Fruit fly (Drosophila melanogaster): ENCODE data around the gene CG9777.

Gene CG9777

dm6 chrX:16644535-16645131, 12.6 kb upstream of the CG9777 start (continued):
- no peak for TF ChIP-seq BtbVII (GFP tag; optimal IDR thresholded peaks at IDR 0.05)
- TF ChIP-seq CG9817 (tag; optimal IDR thresholded peaks at IDR 0.05): no peak
- TF ChIP-seq psq (GFP tag; optimal IDR thresholded peaks at IDR 0.05): no peak
- no peak for TF ChIP-seq H2.0 (GFP tag; IDR thresholded peaks at IDR 0.05)
- TF ChIP-seq CG32772 (GFP tag; IDR thresholded peaks at IDR 0.05): no peak
- TF ChIP-seq CG11504 (tag; optimal IDR thresholded peaks at IDR 0.05): peak; percentile 61
- TF ChIP-seq Stat92E (GFP tag; optimal IDR thresholded peaks at IDR 0.05): no peak
- no peak for TF ChIP-seq lmd (GFP tag; IDR thresholded peaks at IDR 0.05)
- TF ChIP-seq CG7271 (tag; optimal IDR thresholded peaks at IDR 0.05): no peak
- peak; percentile 20 for TF ChIP-seq caup (GFP tag; optimal IDR thresholded peaks at IDR 0.05; ENCODE audit: severe bottlenecking)
- TF ChIP-seq fd3F (GFP tag; optimal IDR thresholded peaks at IDR 0.05): no peak
- peak in 1 of 3 experiments; percentile 22 for TF ChIP-seq lola (GFP tag; optimal IDR thresholded peaks at IDR 0.05)
- TF ChIP-seq ci (GFP tag; IDR thresholded peaks at IDR 0.05): peak; percentile 83
- TF ChIP-seq CG3163 (GFP tag; optimal IDR thresholded peaks at IDR 0.05): no peak
- TF ChIP-seq esg (GFP tag; conservative IDR thresholded peaks at IDR 0.05): no peak
- TF ChIP-seq CG17328 (GFP tag; IDR thresholded peaks at IDR 0.05): peak; percentile 48; the same call in 1 of the 2 replicates
- peak in 1 of 2 experiments; percentile 50 for TF ChIP-seq insv (GFP tag; optimal IDR thresholded peaks at IDR 0.05)
- TF ChIP-seq hkb (optimal IDR thresholded peaks at IDR 0.05): no peak
- TF ChIP-seq hkb (GFP tag; IDR thresholded peaks at IDR 0.05): peak; percentile 51; the same call in 1 of the 2 replicates
- no peak for TF ChIP-seq ham (GFP tag; IDR thresholded peaks at IDR 0.05)
- no peak for TF ChIP-seq inv (GFP tag; IDR thresholded peaks at IDR 0.05; ENCODE audit: partially characterized antibody)
- TF ChIP-seq CG15696 (tag; optimal IDR thresholded peaks at IDR 0.05): peak; percentile 78
- TF ChIP-seq ac (GFP tag; optimal IDR thresholded peaks at IDR 0.05): peak; percentile 74
- TF ChIP-seq gro (GFP tag; optimal IDR thresholded peaks at IDR 0.05): no peak
- no peak for TF ChIP-seq Sry-δ (GFP tag; optimal IDR thresholded peaks at IDR 0.05)
- TF ChIP-seq CG11695 (GFP tag; IDR thresholded peaks at IDR 0.05): peak; percentile 37; the same call in 1 of the 3 replicates
- TF ChIP-seq Lim3 (GFP tag; IDR thresholded peaks at IDR 0.05): no peak
- peak; percentile 28 for TF ChIP-seq tap (tag; optimal IDR thresholded peaks at IDR 0.05)
- TF ChIP-seq CG9932 (GFP tag; IDR thresholded peaks at IDR 0.05): no peak
- TF ChIP-seq CG3847 (GFP tag; IDR thresholded peaks at IDR 0.05): no peak
- TF ChIP-seq PHDP (tag; optimal IDR thresholded peaks at IDR 0.05): peak; percentile 46
- TF ChIP-seq CrebB (tag; optimal IDR thresholded peaks at IDR 0.05): peak; percentile 60
- peak; percentile 38 for TF ChIP-seq org-1 (GFP tag; optimal IDR thresholded peaks at IDR 0.05)
- no peak for TF ChIP-seq CG3065 (GFP tag; optimal IDR thresholded peaks at IDR 0.05)
- no peak for TF ChIP-seq klu (GFP tag; IDR thresholded peaks at IDR 0.05)
- TF ChIP-seq MESR4 (GFP tag; optimal IDR thresholded peaks at IDR 0.05): peak; percentile 10
- TF ChIP-seq HmgZ (tag; optimal IDR thresholded peaks at IDR 0.05): peak; percentile 27
- TF ChIP-seq ash1 (GFP tag; optimal IDR thresholded peaks at IDR 0.05): peak; percentile 20
- TF ChIP-seq Sox100B (GFP tag; optimal IDR thresholded peaks at IDR 0.05): peak; percentile 45
- peak; percentile 41 for TF ChIP-seq NC2β (GFP tag; optimal IDR thresholded peaks at IDR 0.05)
- TF ChIP-seq crol (GFP tag; IDR thresholded peaks at IDR 0.05): no peak
- TF ChIP-seq CG9609 (GFP tag; optimal IDR thresholded peaks at IDR 0.05): no peak
- peak; percentile 6 for TF ChIP-seq CoRest (tag; optimal IDR thresholded peaks at IDR 0.05)
- no peak for TF ChIP-seq CG15514 (GFP tag; optimal IDR thresholded peaks at IDR 0.05)
- TF ChIP-seq CG7963 (GFP tag; IDR thresholded peaks at IDR 0.05; ENCODE audit: partially characterized antibody): no peak
- TF ChIP-seq chm (GFP tag; IDR thresholded peaks at IDR 0.05): peak; percentile 80
- peak; percentile 76 for TF ChIP-seq Xrp1 (GFP tag; IDR thresholded peaks at IDR 0.05)
- no peak for TF ChIP-seq Bteb2 (GFP tag; optimal IDR thresholded peaks at IDR 0.05)
- peak; percentile 54 for TF ChIP-seq CG11723 (GFP tag; optimal IDR thresholded peaks at IDR 0.05)
- TF ChIP-seq CG15601 (tag; optimal IDR thresholded peaks at IDR 0.05): peak; percentile 50
